Worm (Caenorhabditis elegans) whole organism, late embryonic: Measurements from ENCODE around the gene prx-19.

Experiments
- C08G9.2 ChIP-seq: sonication (generic microtip); optimal IDR thresholded peaks from 2 replicates; lab custom pipeline; 2016; ENCODE audit warnings: mild to moderate bottlenecking, missing genetic modification characterization, moderate library complexity, missing compliant biosample characterization
- K02D7.2 ChIP-seq: sonication (generic microtip); optimal IDR thresholded peaks from 2 replicates; lab custom pipeline; 2017; ENCODE audit warnings: mild to moderate bottlenecking, missing genetic modification characterization, missing compliant biosample characterization
- Y22D7AL.16 ChIP-seq: sonication (generic microtip); optimal IDR thresholded peaks from 2 replicates; lab custom pipeline; 2016; ENCODE audit warnings: missing genetic modification characterization, missing compliant biosample characterization
- ceh-2 ChIP-seq: sonication (generic microtip); optimal IDR thresholded peaks from 2 replicates; lab custom pipeline; 2016; ENCODE audit warnings: missing genotype, missing genetic modification characterization, missing compliant biosample characterization
- ceh-24 ChIP-seq: sonication (generic microtip); optimal IDR thresholded peaks from 2 replicates; lab custom pipeline; 2016; ENCODE audit warnings: mild to moderate bottlenecking, missing genetic modification characterization, missing compliant biosample characterization
- ceh-31 ChIP-seq: sonication (generic microtip); optimal IDR thresholded peaks from 2 replicates; lab custom pipeline; 2016; ENCODE audit warnings: missing genetic modification characterization, missing compliant biosample characterization
- ceh-48 ChIP-seq: sonication (generic microtip); optimal IDR thresholded peaks from 2 replicates; lab custom pipeline; 2016; ENCODE audit warnings: missing genetic modification characterization, inconsistent platforms, missing compliant biosample characterization
- ceh-9 ChIP-seq: sonication (generic microtip); optimal IDR thresholded peaks from 2 replicates; lab custom pipeline; 2016; ENCODE audit warnings: mild to moderate bottlenecking, missing genetic modification characterization, inconsistent platforms, missing compliant biosample characterization
- dmd-4 ChIP-seq: sonication (generic microtip); optimal IDR thresholded peaks from 2 replicates; lab custom pipeline; 2016; ENCODE audit warnings: borderline replicate concordance, missing genetic modification characterization, missing compliant biosample characterization
- elt-4 ChIP-seq: sonication (generic microtip); optimal IDR thresholded peaks from 2 replicates; lab custom pipeline; 2016; ENCODE audit warnings: missing genetic modification characterization, missing compliant biosample characterization
- ets-4 ChIP-seq: sonication (generic microtip); optimal IDR thresholded peaks from 2 replicates; lab custom pipeline; 2016; ENCODE audit warnings: missing genetic modification characterization, missing compliant biosample characterization
- eyg-1 ChIP-seq: sonication (generic microtip); optimal IDR thresholded peaks from 2 replicates; lab custom pipeline; 2016; ENCODE audit warnings: missing genotype, missing genetic modification characterization, missing compliant biosample characterization
- fkh-6 ChIP-seq: sonication (generic microtip); optimal IDR thresholded peaks from 2 replicates; lab custom pipeline; 2016; ENCODE audit warnings: missing genetic modification characterization, missing compliant biosample characterization
- gmeb-2 ChIP-seq: sonication (generic microtip); optimal IDR thresholded peaks from 2 replicates; lab custom pipeline; 2016; ENCODE audit warnings: missing genetic modification characterization, inconsistent platforms, missing compliant biosample characterization
- hlh-15 ChIP-seq: sonication (generic microtip); optimal IDR thresholded peaks from 2 replicates; lab custom pipeline; 2016; ENCODE audit warnings: missing genetic modification characterization, missing compliant biosample characterization
- hlh-6 ChIP-seq: sonication (generic microtip); optimal IDR thresholded peaks from 2 replicates; lab custom pipeline; 2016; ENCODE audit warnings: missing genotype, missing genetic modification characterization, missing compliant biosample characterization
- lim-6 ChIP-seq: sonication (generic microtip); optimal IDR thresholded peaks from 2 replicates; lab custom pipeline; 2016; ENCODE audit warnings: missing genetic modification characterization, missing compliant biosample characterization
- nfya-1 ChIP-seq: sonication (generic microtip); optimal IDR thresholded peaks from 2 replicates; lab custom pipeline; 2017; ENCODE audit warnings: missing genetic modification characterization, mild to moderate bottlenecking, missing compliant biosample characterization, antibody characterized with exemption, moderate library complexity
- odd-2 ChIP-seq: sonication (generic microtip); optimal IDR thresholded peaks from 2 replicates; lab custom pipeline; 2017; ENCODE audit warnings: antibody characterized with exemption, mild to moderate bottlenecking, missing genetic modification characterization, missing compliant biosample characterization
- pag-3 ChIP-seq: sonication (generic microtip); optimal IDR thresholded peaks from 2 replicates; lab custom pipeline; 2016; ENCODE audit warnings: missing compliant biosample characterization, missing genetic modification characterization, borderline replicate concordance
- pax-1 ChIP-seq: fragments of 150-350 bp; optimal IDR thresholded peaks from 2 replicates; lab custom pipeline; 2014; ENCODE audit warnings: missing biosample characterization, missing genetic modification characterization
- pha-4 ChIP-seq: fragments of 150-350 bp; optimal IDR thresholded peaks from 2 replicates; lab custom pipeline; 2018; ENCODE audit warnings: missing biosample characterization, missing genetic modification reagents, missing genetic modification characterization
- pros-1 ChIP-seq: fragments of 150-350 bp; optimal IDR thresholded peaks from 2 replicates; lab custom pipeline; 2014; ENCODE audit warnings: missing biosample characterization, missing genetic modification reagents, missing genetic modification characterization
- ref-2 ChIP-seq: sonication (generic microtip); optimal IDR thresholded peaks from 2 replicates; lab custom pipeline; 2016; ENCODE audit warnings: missing genetic modification characterization, missing compliant biosample characterization
- rnt-1 ChIP-seq: sonication (generic microtip); optimal IDR thresholded peaks from 2 replicates; lab custom pipeline; 2016; ENCODE audit warnings: missing genetic modification characterization, missing compliant biosample characterization
- sox-4 ChIP-seq: sonication (generic microtip); optimal IDR thresholded peaks from 2 replicates; lab custom pipeline; 2017; ENCODE audit warnings: mild to moderate bottlenecking, missing genetic modification characterization, inconsistent platforms, missing compliant biosample characterization
- syd-9 ChIP-seq: sonication (generic microtip); optimal IDR thresholded peaks from 2 replicates; lab custom pipeline; 2016; ENCODE audit warnings: mild to moderate bottlenecking, missing genetic modification characterization, moderate library complexity, missing compliant biosample characterization
- tbx-2 ChIP-seq: sonication (generic microtip); optimal IDR thresholded peaks from 2 replicates; lab custom pipeline; 2016; ENCODE audit warnings: missing genetic modification characterization, missing compliant biosample characterization
- tbx-7 ChIP-seq: sonication (generic microtip); optimal IDR thresholded peaks from 2 replicates; lab custom pipeline; 2016; ENCODE audit warnings: missing genotype, missing genetic modification characterization, missing compliant biosample characterization
- unc-42 ChIP-seq: sonication (generic microtip); optimal IDR thresholded peaks from 2 replicates; lab custom pipeline; 2016; ENCODE audit warnings: missing genotype, missing genetic modification characterization, missing compliant biosample characterization
- unc-55 ChIP-seq: sonication (generic microtip); optimal IDR thresholded peaks from 2 replicates; lab custom pipeline; 2017; ENCODE audit warnings: missing biosample characterization, missing genetic modification reagents, missing genetic modification characterization

Gene prx-19

DNA sequence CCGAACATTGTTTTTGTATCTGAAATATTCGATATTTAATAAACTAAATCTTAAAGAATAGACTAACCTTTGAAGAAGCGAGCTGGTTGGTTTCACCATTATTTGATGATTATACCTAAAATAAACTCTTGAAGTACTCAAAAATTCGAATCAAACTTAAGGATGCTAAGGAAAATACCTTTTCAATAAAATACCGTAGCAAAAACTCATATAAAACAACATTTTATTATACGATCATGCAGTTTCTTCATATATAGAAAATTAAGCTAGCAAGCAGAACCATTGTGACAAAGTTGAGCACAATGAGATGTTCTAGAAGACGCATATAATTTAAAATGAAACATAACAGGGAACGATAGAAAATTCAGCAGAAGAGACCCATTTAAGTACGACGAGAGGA, 39.3 kb upstream of the prx-19 start, which contains the start of gene F44E2.7:
F44E2.7 (minus strand) TSS at position 101 of the 400 bp plus-strand sequence.
- TF ChIP-seq pros-1 (tag; lab: Kevin White, UChicago) (no peak), elt-4 (tag; lab: Kevin White, UChicago) (no peak), eyg-1 (tag; lab: Kevin White, UChicago) (no peak), ceh-24 (tag; lab: Kevin White, UChicago) (no peak), sox-4 (no peak), ref-2 (tag; lab: Kevin White, UChicago) (no peak), ceh-48 (tag; lab: Kevin White, UChicago) (no peak), tbx-7 (tag; lab: Kevin White, UChicago) (no peak), Y22D7AL.16 (no peak), syd-9 (tag; lab: Kevin White, UChicago) (no peak), pha-4 (tag; lab: Kevin White, UChicago) (no peak), ceh-9 (no peak), unc-42 (no peak), fkh-6 (tag; lab: Kevin White, UChicago) (no peak), pax-1 (no peak)

DNA sequence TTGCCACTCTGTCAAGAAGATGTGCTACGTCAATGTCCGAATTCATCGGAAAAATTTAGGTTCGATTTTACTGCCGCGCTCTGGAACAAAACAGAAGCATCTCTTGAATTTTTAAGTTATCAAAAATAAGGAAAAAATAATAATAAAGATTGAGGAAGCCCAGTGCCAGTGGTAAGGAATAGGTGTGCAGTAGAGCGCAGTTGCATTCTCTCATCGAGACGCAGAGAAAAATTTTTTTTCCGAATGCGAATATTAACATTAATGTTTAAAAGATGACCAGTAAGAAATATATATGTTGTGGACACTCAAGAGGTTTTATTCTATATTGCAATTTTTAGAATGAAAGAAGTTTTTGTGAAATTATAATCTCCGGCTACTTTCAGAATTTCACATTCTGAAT, 38.6 kb upstream of the prx-19 start:
- TF ChIP-seq lim-6 (tag; lab: Kevin White, UChicago) (no peak), unc-55 (peak; percentile 6), nfya-1 (peak; percentile 14)
- TF ChIP-seq, all 69 proteins: peak for 2

DNA sequence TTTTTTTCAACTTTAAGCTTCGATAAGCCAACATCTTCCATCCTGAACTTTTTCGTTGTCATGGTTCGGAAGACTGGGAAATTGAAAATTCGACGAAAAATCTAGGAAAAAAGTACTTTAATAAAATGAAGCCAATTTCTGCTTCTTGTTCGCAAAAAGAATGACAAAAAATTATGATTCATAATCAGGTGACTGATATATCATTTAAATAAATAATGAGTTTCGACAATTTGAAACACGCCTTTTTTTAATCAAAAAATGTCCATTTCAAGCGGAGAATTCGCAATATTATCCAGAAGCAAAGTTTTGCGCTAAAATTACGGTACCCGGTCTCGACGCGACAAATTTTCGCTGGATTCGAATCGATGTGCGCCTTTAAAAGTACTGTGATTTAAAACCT, 36.0 kb upstream of the prx-19 start, which contains the start of gene F44E2.6:
F44E2.6 (minus strand) TSS at position 101 of the 400 bp plus-strand sequence.
- TF ChIP-seq rnt-1 = no peak
- TF ChIP-seq hlh-6 (tag; lab: Kevin White, UChicago) = no peak

DNA sequence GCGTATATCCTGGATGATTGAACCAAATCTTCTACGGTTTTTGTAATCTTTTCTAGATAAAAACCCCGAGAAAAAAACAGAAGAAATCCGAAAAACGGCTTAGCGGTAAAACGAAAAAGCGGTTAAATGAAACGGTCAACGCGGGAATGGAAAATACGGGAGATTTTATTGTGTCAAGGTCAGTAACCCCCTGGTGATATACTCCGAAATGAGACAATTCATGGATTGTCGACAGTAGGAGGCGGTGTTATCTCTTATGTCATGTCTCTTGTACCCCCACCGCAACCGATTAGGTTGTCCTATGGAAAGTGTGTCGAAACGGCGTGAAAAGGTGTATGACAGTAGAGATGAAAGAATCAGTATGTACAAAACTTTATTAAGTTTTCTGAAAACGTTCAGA, 35.0 kb upstream of the prx-19 start:
- TF ChIP-seq rnt-1 (no peak), odd-2 (tag; lab: Kevin White, UChicago) (no peak)

DNA sequence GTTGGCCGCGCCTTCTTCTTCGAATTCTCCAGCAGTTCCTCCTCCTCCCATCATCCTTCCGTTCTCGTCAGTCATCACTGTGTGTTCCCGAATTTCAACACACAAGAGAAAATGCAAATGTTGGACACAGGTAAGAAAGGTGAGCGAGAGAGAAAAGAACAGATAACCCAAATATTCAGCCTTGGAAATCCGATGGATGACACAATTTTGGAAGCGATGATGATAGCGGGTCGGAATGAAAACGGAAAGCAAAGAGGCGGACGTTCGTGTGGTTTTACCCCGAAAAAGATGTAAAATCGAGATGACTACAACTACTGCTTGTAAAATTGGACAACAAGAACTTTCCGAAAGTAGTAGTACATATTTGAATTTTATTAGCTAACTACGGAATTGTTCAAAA, 30.7 kb upstream of the prx-19 start:
- TF ChIP-seq pag-3 = no peak
- TF ChIP-seq rnt-1 = peak; percentile 39

DNA sequence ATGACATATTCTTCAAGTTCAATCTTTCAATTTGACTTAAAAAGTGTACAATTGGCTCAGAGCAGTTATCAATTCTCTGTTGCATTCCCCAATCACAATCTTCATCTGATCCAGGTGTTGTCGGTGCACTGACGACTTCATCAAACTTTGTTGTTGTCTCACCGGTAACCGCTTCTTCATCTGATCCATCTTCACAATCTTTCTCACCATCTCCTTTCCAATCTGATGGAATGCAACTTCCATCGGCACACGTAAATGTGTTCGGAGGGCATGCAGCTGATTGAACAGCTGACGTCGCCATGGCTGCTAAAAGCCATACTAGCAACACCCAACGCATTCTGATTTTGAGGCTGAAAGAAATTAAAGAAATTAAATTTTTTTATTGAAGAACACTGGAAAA, 29.0 kb upstream of the prx-19 start, which contains the start of gene F44E2.4:
F44E2.4 (minus strand) TSS at position 350 of the 400 bp plus-strand sequence.
- TF ChIP-seq ceh-31 (tag; lab: Kevin White, UChicago) (no peak), K02D7.2 (tag; lab: Kevin White, UChicago) (no peak), hlh-15 (tag; lab: Kevin White, UChicago) (no peak), dmd-4 (tag; lab: Kevin White, UChicago) (no peak), rnt-1 (peak; percentile 1)

DNA sequence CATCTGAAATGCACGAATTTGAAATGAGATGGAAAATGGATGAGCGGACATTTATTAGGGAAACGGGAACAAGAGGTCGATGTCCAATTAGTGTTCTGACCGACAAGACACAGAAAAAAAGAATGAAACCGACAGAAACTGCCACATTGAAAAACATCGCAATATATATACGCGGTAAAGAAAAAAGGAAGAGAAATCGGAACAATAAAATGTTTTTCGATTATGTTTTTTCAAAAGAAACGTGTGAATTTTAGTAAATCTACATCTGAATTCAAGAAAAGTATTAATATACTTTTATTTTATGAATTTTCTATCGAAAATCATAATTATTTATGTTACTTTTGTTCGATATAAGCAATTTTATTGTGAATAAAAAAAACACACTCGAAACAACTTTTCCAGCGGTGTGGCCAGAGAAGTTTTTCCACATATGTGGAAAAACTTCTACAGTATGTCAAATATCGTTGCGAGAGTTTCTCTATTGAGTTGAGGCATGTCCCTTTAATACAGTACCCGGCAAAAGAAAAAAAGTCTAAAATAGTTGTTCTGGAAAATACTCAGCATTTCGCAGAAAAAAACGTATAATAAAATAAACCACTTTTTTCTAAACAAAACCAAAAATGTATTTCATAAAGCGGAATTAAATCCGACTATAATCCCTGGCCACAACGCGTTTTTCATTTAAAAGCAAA, 22.1 kb upstream of the prx-19 start, which contains the start of gene F44E2.10:
F44E2.10 (minus strand) TSS at position 51 of the 692 bp plus-strand sequence.
- no peak for TF ChIP-seq ceh-9
- TF ChIP-seq gmeb-2 = no peak

DNA sequence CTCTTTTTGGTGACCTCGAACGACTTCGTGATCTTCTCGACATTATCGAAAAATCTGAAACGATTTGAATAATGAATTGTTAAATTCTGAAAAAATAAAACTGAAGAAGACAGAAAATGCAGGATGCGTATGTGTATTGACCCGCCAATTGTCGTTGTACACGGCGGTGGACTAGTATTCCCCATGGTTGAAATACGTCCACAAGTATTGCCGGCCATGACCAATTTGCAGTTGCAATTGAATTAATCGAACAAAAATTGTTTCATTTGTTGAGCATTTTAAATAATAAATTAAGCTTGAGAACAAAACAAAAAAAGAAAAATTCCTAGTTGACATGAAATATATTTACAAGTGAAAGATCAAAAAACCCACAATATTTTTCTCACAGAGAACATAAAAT, 20.1 kb upstream of the prx-19 start, which contains the start of gene F44E2.3:
F44E2.3 (minus strand) TSS at position 61 of the 400 bp plus-strand sequence.
- TF ChIP-seq ceh-2 (tag; lab: Kevin White, UChicago) (peak; percentile 5), unc-42 (peak; percentile 88), ref-2 (tag; lab: Kevin White, UChicago) (no peak), C08G9.2 (tag; lab: Kevin White, UChicago) (peak; percentile 65), tbx-2 (tag; lab: Kevin White, UChicago) (peak; percentile 31), ets-4 (tag; lab: Kevin White, UChicago) (peak; percentile 25), ceh-31 (tag; lab: Kevin White, UChicago) (peak; percentile 57), Y22D7AL.16 (no peak), gmeb-2 (no peak)
